Fruit fly (Drosophila melanogaster) whole organism, embryonic: ENCODE measurements around the gene Pex16.

Source experiments
- Asciz ChIP-seq: fragments of 200-800 bp; sonication (Bioruptor generic); optimal IDR thresholded peaks from 2 replicates; lab custom pipeline; 2017; ENCODE audit warnings: missing biosample characterization, mild to moderate bottlenecking, missing genetic modification characterization, missing genetic modification reagents
- B-H1 ChIP-seq: fragments of 200-800 bp; sonication (Bioruptor generic); IDR thresholded peaks from 3 replicates; pipeline ENCODE4 v1.3.6; 2022; ENCODE audit warnings: missing biosample characterization, missing genetic modification characterization
- BEAF-32 ChIP-seq: fragments of 200-800 bp; sonication (Bioruptor generic); optimal IDR thresholded peaks from 3 replicates; lab custom pipeline; 2017; ENCODE audit warnings: missing biosample characterization, missing genetic modification characterization, mild to moderate bottlenecking, moderate library complexity, missing genetic modification reagents
- Bgb ChIP-seq: fragments of 200-800 bp; sonication (Bioruptor generic); IDR thresholded peaks from 2 replicates; pipeline ENCODE4 v1.3.6; 2022; ENCODE audit warnings: missing biosample characterization, missing genetic modification characterization; ENCODE audit not compliant: partially characterized antibody
- CG10267 ChIP-seq: fragments of 200-800 bp; sonication (Bioruptor generic); optimal IDR thresholded peaks from 2 replicates; lab custom pipeline; 2018; ENCODE audit warnings: missing biosample characterization, mild to moderate bottlenecking, missing genetic modification characterization, moderate library complexity
- CG10274 ChIP-seq: fragments of 200-800 bp; sonication (Bioruptor generic); optimal IDR thresholded peaks from 3 replicates; lab custom pipeline; 2017; ENCODE audit warnings: missing biosample characterization, mild to moderate bottlenecking, missing genetic modification characterization
- CG10366 ChIP-seq: fragments of 200-800 bp; sonication (Bioruptor generic); IDR thresholded peaks from 2 replicates; pipeline ENCODE4 v1.3.6; 2022; ENCODE audit warnings: missing biosample characterization, missing genetic modification characterization
- CG10543 ChIP-seq: fragments of 200-800 bp; sonication (Bioruptor generic); optimal IDR thresholded peaks from 3 replicates; lab custom pipeline; 2017; ENCODE audit warnings: missing biosample characterization, mild to moderate bottlenecking, missing genetic modification characterization, moderate library complexity
- CG12659 ChIP-seq: fragments of 200-800 bp; sonication (Bioruptor generic); optimal IDR thresholded peaks from 3 replicates; lab custom pipeline; 2017; ENCODE audit warnings: mild to moderate bottlenecking, missing biosample characterization, missing genetic modification reagents, missing genetic modification characterization
- CG13287 ChIP-seq: fragments of 200-800 bp; sonication (Bioruptor generic); IDR thresholded peaks from 2 replicates; pipeline ENCODE4 v1.3.6; 2022; ENCODE audit warnings: missing biosample characterization, missing genetic modification characterization; ENCODE audit not compliant: partially characterized antibody
- CG14710 ChIP-seq: fragments of 200-800 bp; sonication (Bioruptor generic); optimal IDR thresholded peaks from 3 replicates; lab custom pipeline; 2019; ENCODE audit warnings: missing biosample characterization, mild to moderate bottlenecking, missing genetic modification characterization, moderate library complexity
- CG17361 ChIP-seq: fragments of 200-800 bp; sonication (Bioruptor generic); IDR thresholded peaks from 3 replicates; pipeline ENCODE4 v1.3.6; 2022; ENCODE audit warnings: missing biosample characterization, missing genetic modification characterization
- CG17829 ChIP-seq: fragments of 200-800 bp; optimal IDR thresholded peaks from 2 replicates; lab custom pipeline; 2019; ENCODE audit warnings: missing biosample characterization, mild to moderate bottlenecking, missing genetic modification characterization, moderate library complexity
- CG3995 ChIP-seq: fragments of 200-800 bp; sonication (Bioruptor generic); optimal IDR thresholded peaks from 3 replicates; lab custom pipeline; 2016; ENCODE audit warnings: missing biosample characterization, missing genetic modification characterization
- CG42726 ChIP-seq: fragments of 200-800 bp; sonication (Bioruptor generic); IDR thresholded peaks from 2 replicates; pipeline ENCODE4 v1.3.6; 2022; ENCODE audit warnings: missing biosample characterization, missing genetic modification characterization; ENCODE audit not compliant: partially characterized antibody
- CG5180 ChIP-seq: fragments of 200-800 bp; sonication (Bioruptor generic); optimal IDR thresholded peaks from 3 replicates; lab custom pipeline; 2017; ENCODE audit warnings: missing biosample characterization, missing genetic modification characterization, mild to moderate bottlenecking, moderate library complexity, missing genetic modification reagents
- CG7357 ChIP-seq: fragments of 200-800 bp; sonication (Bioruptor generic); IDR thresholded peaks from 3 replicates; pipeline ENCODE4 v1.3.6; 2022; ENCODE audit warnings: missing biosample characterization, missing genetic modification characterization
- CG7556 ChIP-seq: fragments of 200-800 bp; sonication (Bioruptor generic); optimal IDR thresholded peaks from 2 replicates; lab custom pipeline; 2017; ENCODE audit warnings: missing biosample characterization, mild to moderate bottlenecking, missing genetic modification characterization
- CG7963 ChIP-seq: fragments of 200-800 bp; sonication (Bioruptor generic); IDR thresholded peaks from 3 replicates; pipeline ENCODE4 v1.3.6; 2022; ENCODE audit warnings: missing biosample characterization, missing genetic modification characterization; ENCODE audit not compliant: partially characterized antibody
- CG8478 ChIP-seq: fragments of >200 bp; optimal IDR thresholded peaks from 2 replicates; lab custom pipeline; 2018
- CG9797 ChIP-seq: fragments of 200-800 bp; sonication (Bioruptor generic); optimal IDR thresholded peaks from 3 replicates; lab custom pipeline; 2018; ENCODE audit warnings: missing biosample characterization, mild to moderate bottlenecking, missing genetic modification characterization
- CTCF ChIP-seq: fragments of 200-800 bp; sonication (Bioruptor generic); optimal IDR thresholded peaks from 2 replicates; lab custom pipeline; 2017; ENCODE audit warnings: missing biosample characterization, mild to moderate bottlenecking, missing genetic modification characterization, moderate library complexity
- Fer1 ChIP-seq: fragments of 200-800 bp; sonication (Bioruptor generic); optimal IDR thresholded peaks from 2 replicates; lab custom pipeline; 2017; ENCODE audit warnings: missing biosample characterization, mild to moderate bottlenecking, missing genetic modification characterization
- Gug ChIP-seq: fragments of 200-800 bp; sonication (Bioruptor generic); IDR thresholded peaks from 4 replicates; pipeline ENCODE4 v1.3.6; 2022; ENCODE audit warnings: missing biosample characterization, missing genetic modification characterization
- HLH54F ChIP-seq: fragments of 200-800 bp; sonication (Bioruptor generic); optimal IDR thresholded peaks from 3 replicates; lab custom pipeline; 2016; ENCODE audit warnings: missing biosample characterization, missing genetic modification characterization
- HLHmδ ChIP-seq: fragments of 200-800 bp; sonication (Bioruptor generic); optimal IDR thresholded peaks from 2 replicates; lab custom pipeline; 2018; ENCODE audit warnings: missing biosample characterization, mild to moderate bottlenecking, missing genetic modification characterization, moderate library complexity
- Jarid2 ChIP-seq: fragments of 200-800 bp; sonication (Bioruptor generic); optimal IDR thresholded peaks from 3 replicates; lab custom pipeline; 2017; ENCODE audit warnings: mild to moderate bottlenecking, missing biosample characterization, missing genetic modification reagents, missing genetic modification characterization
- Lpt ChIP-seq: fragments of >200 bp; optimal IDR thresholded peaks from 2 replicates; lab custom pipeline; 2018; ENCODE audit warnings: missing biosample characterization, missing genetic modification characterization
- Pdp1 ChIP-seq, 2 experiments: fragments of 200-800 bp; sonication (Bioruptor generic); optimal IDR thresholded peaks; 3 replicates each; lab custom pipeline; 2016; ENCODE audit warnings: missing biosample characterization in 2 of 2, missing genetic modification characterization in 2 of 2, mild to moderate bottlenecking in 1 of 2, moderate library complexity in 1 of 2
- Rx ChIP-seq: fragments of 200-800 bp; sonication (Bioruptor generic); IDR thresholded peaks from 2 replicates; pipeline ENCODE4 v1.3.6; 2022; ENCODE audit warnings: missing biosample characterization, missing genetic modification characterization
- Scr ChIP-seq: fragments of 200-800 bp; sonication (Bioruptor generic); IDR thresholded peaks from 2 replicates; pipeline ENCODE4 v1.3.6; 2022; ENCODE audit warnings: missing biosample characterization, missing genetic modification characterization; ENCODE audit not compliant: partially characterized antibody
- Taf1 ChIP-seq: fragments of 200-800 bp; sonication (Bioruptor generic); IDR thresholded peaks from 2 replicates; pipeline ENCODE4 v1.3.6; 2022; ENCODE audit warnings: missing biosample characterization, missing genetic modification characterization
- Usf ChIP-seq: fragments of 200-800 bp; sonication (Bioruptor generic); optimal IDR thresholded peaks from 2 replicates; lab custom pipeline; 2017; ENCODE audit warnings: missing genotype, missing biosample characterization, missing genetic modification characterization
- Xbp1 ChIP-seq: fragments of 200-800 bp; sonication (Bioruptor generic); optimal IDR thresholded peaks from 3 replicates; lab custom pipeline; 2016; ENCODE audit warnings: missing biosample characterization, mild to moderate bottlenecking, missing genetic modification characterization
- bigmax ChIP-seq: fragments of 200-800 bp; sonication (Bioruptor generic); optimal IDR thresholded peaks from 2 replicates; lab custom pipeline; 2018; ENCODE audit warnings: missing biosample characterization, mild to moderate bottlenecking, missing genetic modification characterization
- br ChIP-seq: fragments of >200 bp; optimal IDR thresholded peaks from 2 replicates; lab custom pipeline; 2017
- btn ChIP-seq: fragments of 200-800 bp; sonication (Bioruptor generic); optimal IDR thresholded peaks from 2 replicates; lab custom pipeline; 2016; ENCODE audit warnings: missing biosample characterization, missing genetic modification characterization
- cad ChIP-seq: fragments of >200 bp; optimal IDR thresholded peaks from 2 replicates; lab custom pipeline; 2017; ENCODE audit warnings: missing biosample characterization, missing genetic modification characterization
- cato ChIP-seq: fragments of 200-800 bp; sonication (Bioruptor generic); optimal IDR thresholded peaks from 2 replicates; lab custom pipeline; 2016; ENCODE audit warnings: missing biosample characterization, missing genetic modification characterization, borderline replicate concordance
- cg ChIP-seq: fragments of 200-800 bp; sonication (Bioruptor generic); optimal IDR thresholded peaks from 3 replicates; lab custom pipeline; 2019; ENCODE audit warnings: missing biosample characterization, mild to moderate bottlenecking, missing genetic modification characterization, moderate library complexity
- gfzf ChIP-seq: fragments of 200-800 bp; sonication (Bioruptor generic); optimal IDR thresholded peaks from 2 replicates; lab custom pipeline; 2016; ENCODE audit warnings: missing biosample characterization, mild to moderate bottlenecking, missing genetic modification characterization, moderate library complexity
- ken ChIP-seq: fragments of 200-800 bp; sonication (Bioruptor generic); IDR thresholded peaks from 3 replicates; pipeline ENCODE4 v1.3.6; 2022; ENCODE audit warnings: missing biosample characterization, missing genetic modification characterization
- klu ChIP-seq: fragments of 200-800 bp; sonication (Bioruptor generic); IDR thresholded peaks from 2 replicates; pipeline ENCODE4 v1.3.6; 2022; ENCODE audit warnings: missing biosample characterization, missing genetic modification characterization
- lilli ChIP-seq: fragments of 200-800 bp; sonication (Bioruptor generic); optimal IDR thresholded peaks from 3 replicates; lab custom pipeline; 2016; ENCODE audit warnings: missing biosample characterization, missing genetic modification characterization
- nmo ChIP-seq: fragments of 200-800 bp; sonication (Bioruptor generic); optimal IDR thresholded peaks from 2 replicates; lab custom pipeline; 2018; ENCODE audit warnings: missing biosample characterization, mild to moderate bottlenecking, missing genetic modification characterization, moderate library complexity
- pho ChIP-seq: fragments of 200-800 bp; sonication (Bioruptor generic); optimal IDR thresholded peaks from 2 replicates; lab custom pipeline; 2016; ENCODE audit warnings: missing biosample characterization, missing genetic modification characterization
- pzg ChIP-seq: fragments of 200-800 bp; sonication (Bioruptor generic); optimal IDR thresholded peaks from 3 replicates; lab custom pipeline; 2018; ENCODE audit warnings: missing biosample characterization, mild to moderate bottlenecking, missing genetic modification characterization, moderate library complexity
- salm ChIP-seq: fragments of 200-800 bp; sonication (Bioruptor generic); optimal IDR thresholded peaks from 2 replicates; lab custom pipeline; 2018; ENCODE audit warnings: missing biosample characterization, mild to moderate bottlenecking, missing genetic modification characterization
- stwl ChIP-seq: fragments of 200-800 bp; sonication (Bioruptor generic); optimal IDR thresholded peaks from 3 replicates; lab custom pipeline; 2018; ENCODE audit warnings: missing biosample characterization, mild to moderate bottlenecking, missing genetic modification characterization, moderate library complexity
- tgo ChIP-seq: fragments of 200-800 bp; sonication (Bioruptor generic); IDR thresholded peaks from 3 replicates; pipeline ENCODE4 v1.3.6; 2022; ENCODE audit warnings: missing biosample characterization, missing genetic modification characterization
- zfh2 ChIP-seq: fragments of 200-800 bp; sonication (Bioruptor generic); optimal IDR thresholded peaks from 2 replicates; lab custom pipeline; 2016; ENCODE audit warnings: missing biosample characterization, missing genetic modification characterization

Gene Pex16

dm6 chr3L:20815666-20816375 lies 37.8 kb upstream of the Pex16 start, which contains the start of the genes CG3618 and Pka-R1 (continued):
- TF ChIP-seq br (lab: Kevin White, UChicago) (no peak), B-H1 (GFP tag; lab: Robert Waterston, UW) (no peak), CG7556 (GFP tag; lab: Kevin White, UChicago) (no peak), CG10366 (GFP tag; lab: Robert Waterston, UW) (no peak), zfh2 (no peak), Gug (GFP tag; lab: Robert Waterston, UW) (no peak), Rx (GFP tag; lab: Robert Waterston, UW) (no peak), btn (GFP tag; lab: Kevin White, UChicago) (no peak), Pdp1 (GFP tag; optimal IDR thresholded peaks at IDR 0.05; lab: Kevin White, UChicago) (peak in 1 of 2 experiments; percentile 77), cad (GFP tag; lab: Kevin White, UChicago) (no peak), gfzf (GFP tag; lab: Kevin White, UChicago) (peak; percentile 49), CG10274 (GFP tag; lab: Kevin White, UChicago) (no peak), Usf (GFP tag; lab: Kevin White, UChicago) (no peak), Lpt (no peak), CG42726 (GFP tag; lab: Robert Waterston, UW) (no peak), cg (GFP tag; lab: Kevin White, UChicago) (peak; percentile 35), HLHmδ (no peak), CG12659 (GFP tag; lab: Kevin White, UChicago) (peak; percentile 62), Fer1 (GFP tag; lab: Kevin White, UChicago) (peak; percentile 21), stwl (peak; percentile 84), CG9797 (peak; percentile 39), Jarid2 (GFP tag; lab: Kevin White, UChicago) (no peak), ken (GFP tag; lab: Robert Waterston, UW) (no peak), CG17829 (peak; percentile 22), Bgb (GFP tag; lab: Robert Waterston, UW) (no peak), CG14710 (tag; lab: Kevin White, UChicago) (no peak), pho (GFP tag; lab: Kevin White, UChicago) (no peak), nmo (peak; percentile 3), Taf1 (GFP tag; lab: Robert Waterston, UW) (no peak), Scr (GFP tag; lab: Robert Waterston, UW) (no peak), CG7963 (GFP tag; lab: Robert Waterston, UW) (no peak), CG13287 (no peak), tgo (GFP tag; lab: Robert Waterston, UW) (no peak), salm (no peak), Asciz (GFP tag; lab: Kevin White, UChicago) (no peak), HLH54F (GFP tag; lab: Kevin White, UChicago) (no peak), CTCF (GFP tag; lab: Kevin White, UChicago) (peak; percentile 58), CG10543 (no peak), CG10267 (tag; lab: Kevin White, UChicago) (peak; percentile 85), CG5180 (GFP tag; lab: Kevin White, UChicago) (no peak), BEAF-32 (GFP tag; lab: Kevin White, UChicago) (peak; percentile 84), CG8478 (lab: Kevin White, UChicago) (no peak), lilli (GFP tag; lab: Kevin White, UChicago) (peak; percentile 7), klu (GFP tag; lab: Robert Waterston, UW) (no peak), Xbp1 (GFP tag; lab: Kevin White, UChicago) (peak; percentile 12), CG17361 (GFP tag; lab: Robert Waterston, UW) (no peak), CG3995 (GFP tag; lab: Kevin White, UChicago) (peak; percentile 49), cato (GFP tag; lab: Kevin White, UChicago) (no peak), bigmax (GFP tag; lab: Kevin White, UChicago) (peak; percentile 63), pzg (GFP tag; lab: Kevin White, UChicago) (peak; percentile 73), CG7357 (GFP tag; lab: Robert Waterston, UW) (no peak)
